Fruit fly (Drosophila melanogaster) whole organism, embryonic: Measurements from ENCODE around the gene bark.

ENCODE experiments used
- Ada2b ChIP-seq: fragments of 200-800 bp; sonication (Bioruptor generic); IDR thresholded peaks from 2 replicates; pipeline ENCODE4 v1.3.6; 2022; ENCODE audit warnings: missing biosample characterization, missing genetic modification characterization
- Aef1 ChIP-seq: fragments of 200-800 bp; sonication (Bioruptor generic); IDR thresholded peaks from 3 replicates; pipeline ENCODE4 v1.3.6; 2022; ENCODE audit warnings: missing biosample characterization, missing genetic modification characterization
- Atf3 ChIP-seq: fragments of 200-800 bp; sonication (Bioruptor generic); optimal IDR thresholded peaks from 3 replicates; lab custom pipeline; 2016; ENCODE audit warnings: missing biosample characterization, missing genetic modification characterization
- Atf6 ChIP-seq: fragments of 200-800 bp; sonication (Bioruptor generic); IDR thresholded peaks from 2 replicates; pipeline ENCODE4 v1.3.6; 2022; ENCODE audit warnings: missing biosample characterization, missing genetic modification characterization
- Awh ChIP-seq: fragments of 200-800 bp; sonication (Bioruptor generic); IDR thresholded peaks from 2 replicates; pipeline ENCODE4, ENCODE4 v1.3.6; 2022; ENCODE audit warnings: missing biosample characterization, missing genetic modification characterization
- CG10654 ChIP-seq: fragments of 200-800 bp; sonication (Bioruptor generic); optimal IDR thresholded peaks from 2 replicates; lab custom pipeline; 2016; ENCODE audit warnings: missing biosample characterization, missing genetic modification characterization
- CG11085 ChIP-seq: fragments of 200-800 bp; sonication (Bioruptor generic); IDR thresholded peaks from 2 replicates; pipeline ENCODE4 v1.3.6; 2022; ENCODE audit warnings: missing biosample characterization, missing genetic modification characterization
- CG11695 ChIP-seq: fragments of 200-800 bp; sonication (Bioruptor generic); IDR thresholded peaks from 3 replicates; pipeline ENCODE4 v1.3.6; 2022; ENCODE audit warnings: missing biosample characterization, missing genetic modification characterization
- CG14965 ChIP-seq: fragments of 200-800 bp; sonication (Bioruptor generic); optimal IDR thresholded peaks from 2 replicates; lab custom pipeline; 2016; ENCODE audit warnings: missing biosample characterization, missing genetic modification characterization, borderline replicate concordance
- CG15479 ChIP-seq: fragments of 200-800 bp; sonication (Bioruptor generic); optimal IDR thresholded peaks from 3 replicates; lab custom pipeline; 2019; ENCODE audit warnings: missing biosample characterization, mild to moderate bottlenecking, missing genetic modification characterization, moderate library complexity
- CG15514 ChIP-seq: fragments of 200-800 bp; sonication (Bioruptor generic); optimal IDR thresholded peaks from 3 replicates; lab custom pipeline; 2017; ENCODE audit warnings: missing biosample characterization, missing genetic modification characterization, mild to moderate bottlenecking, moderate library complexity, missing genetic modification reagents
- CG15601 ChIP-seq: fragments of 200-800 bp; sonication (Bioruptor generic); optimal IDR thresholded peaks from 3 replicates; lab custom pipeline; 2019; ENCODE audit warnings: missing biosample characterization, mild to moderate bottlenecking, missing genetic modification characterization, moderate library complexity
- CG1602 ChIP-seq: fragments of 200-800 bp; sonication (Bioruptor generic); optimal IDR thresholded peaks from 3 replicates; lab custom pipeline; 2016; ENCODE audit warnings: missing biosample characterization, missing genetic modification characterization
- CG17186 ChIP-seq: fragments of 200-800 bp; sonication (Bioruptor generic); optimal IDR thresholded peaks from 3 replicates; lab custom pipeline; 2017; ENCODE audit warnings: missing biosample characterization, missing genetic modification reagents, missing genetic modification characterization
- CG17612 ChIP-seq: fragments of 200-800 bp; sonication (Bioruptor generic); IDR thresholded peaks from 2 replicates; pipeline ENCODE4 v1.3.6; 2022; ENCODE audit warnings: missing biosample characterization, missing genetic modification characterization
- CG17829 ChIP-seq: fragments of 200-800 bp; optimal IDR thresholded peaks from 2 replicates; lab custom pipeline; 2019; ENCODE audit warnings: missing biosample characterization, mild to moderate bottlenecking, missing genetic modification characterization, moderate library complexity
- CG2875 ChIP-seq: fragments of 200-800 bp; sonication (Bioruptor generic); optimal IDR thresholded peaks from 2 replicates; lab custom pipeline; 2017; ENCODE audit warnings: missing biosample characterization, mild to moderate bottlenecking, missing genetic modification characterization, missing genetic modification reagents
- CG31365 ChIP-seq: fragments of 200-800 bp; sonication (Bioruptor generic); optimal IDR thresholded peaks from 2 replicates; lab custom pipeline; 2018; ENCODE audit warnings: missing biosample characterization, mild to moderate bottlenecking, missing genetic modification characterization
- CG32767 ChIP-seq: fragments of 200-800 bp; sonication (Bioruptor generic); IDR thresholded peaks from 2 replicates; pipeline ENCODE4 v1.3.6; 2022; ENCODE audit warnings: missing biosample characterization, missing genetic modification characterization
- CG42726 ChIP-seq: fragments of 200-800 bp; sonication (Bioruptor generic); IDR thresholded peaks from 2 replicates; pipeline ENCODE4 v1.3.6; 2022; ENCODE audit warnings: missing biosample characterization, missing genetic modification characterization; ENCODE audit not compliant: partially characterized antibody
- CG4404 ChIP-seq: fragments of 200-800 bp; sonication (Bioruptor generic); IDR thresholded peaks from 2 replicates; pipeline ENCODE4 v1.3.6; 2022; ENCODE audit warnings: missing biosample characterization, missing genetic modification characterization
- CG7556 ChIP-seq: fragments of 200-800 bp; sonication (Bioruptor generic); optimal IDR thresholded peaks from 2 replicates; lab custom pipeline; 2017; ENCODE audit warnings: missing biosample characterization, mild to moderate bottlenecking, missing genetic modification characterization
- CG8478 ChIP-seq: fragments of >200 bp; optimal IDR thresholded peaks from 2 replicates; lab custom pipeline; 2018
- CHES-1-like ChIP-seq: fragments of 200-800 bp; sonication (Bioruptor generic); optimal IDR thresholded peaks from 2 replicates; lab custom pipeline; 2016; ENCODE audit warnings: missing biosample characterization, missing genetic modification characterization
- CTCF ChIP-seq: fragments of 200-800 bp; sonication (Bioruptor generic); optimal IDR thresholded peaks from 2 replicates; lab custom pipeline; 2017; ENCODE audit warnings: missing biosample characterization, mild to moderate bottlenecking, missing genetic modification characterization, moderate library complexity
- Fer1 ChIP-seq: fragments of 200-800 bp; sonication (Bioruptor generic); optimal IDR thresholded peaks from 2 replicates; lab custom pipeline; 2017; ENCODE audit warnings: missing biosample characterization, mild to moderate bottlenecking, missing genetic modification characterization
- Fer3 ChIP-seq: fragments of 200-800 bp; sonication (Bioruptor generic); optimal IDR thresholded peaks from 2 replicates; lab custom pipeline; 2018; ENCODE audit warnings: missing biosample characterization, mild to moderate bottlenecking, missing genetic modification characterization, moderate library complexity
- Hand ChIP-seq: fragments of 200-800 bp; sonication (Bioruptor generic); optimal IDR thresholded peaks from 2 replicates; lab custom pipeline; 2017; ENCODE audit warnings: mild to moderate bottlenecking, missing biosample characterization, missing genetic modification reagents, missing genetic modification characterization
- Hsf ChIP-seq: fragments of 200-800 bp; sonication (Bioruptor generic); optimal IDR thresholded peaks from 3 replicates; lab custom pipeline; 2016; ENCODE audit warnings: missing biosample characterization, missing genetic modification characterization
- Lim3 ChIP-seq: fragments of 200-800 bp; sonication (Bioruptor generic); IDR thresholded peaks from 2 replicates; pipeline ENCODE4 v1.3.6; 2022; ENCODE audit warnings: missing biosample characterization, missing genetic modification characterization
- Mes4 ChIP-seq: fragments of 200-800 bp; sonication (Bioruptor generic); optimal IDR thresholded peaks from 2 replicates; lab custom pipeline; 2016; ENCODE audit warnings: missing biosample characterization, missing genetic modification characterization
- Nf-YA ChIP-seq: fragments of 200-800 bp; sonication (Bioruptor generic); IDR thresholded peaks from 2 replicates; pipeline ENCODE4 v1.3.6; 2022; ENCODE audit warnings: missing biosample characterization, missing genetic modification characterization
- PHDP ChIP-seq: fragments of 200-800 bp; sonication (Bioruptor generic); optimal IDR thresholded peaks from 3 replicates; lab custom pipeline; 2018; ENCODE audit warnings: missing biosample characterization, mild to moderate bottlenecking, missing genetic modification characterization, moderate library complexity
- Stat92E ChIP-seq, 3 experiments: fragments of >200 bp in 2 of 3; fragments of 200-800 bp in 1 of 3; sonication (Bioruptor generic) in 1 of 3; optimal IDR thresholded peaks; 2 replicates each; lab custom pipeline; 2017 to 2019; ENCODE audit warnings: missing biosample characterization in 3 of 3, missing genetic modification characterization in 3 of 3, mild to moderate bottlenecking in 1 of 3, moderate library complexity in 1 of 3
- YL-1 ChIP-seq: fragments of 200-800 bp; sonication (Bioruptor generic); optimal IDR thresholded peaks from 3 replicates; lab custom pipeline; 2017; ENCODE audit warnings: missing biosample characterization, mild to moderate bottlenecking, missing genetic modification characterization
- esg ChIP-seq: fragments of 200-800 bp; sonication (Bioruptor generic); conservative IDR thresholded peaks from 2 replicates; pipeline ENCODE4 v1.3.6; 2022; ENCODE audit warnings: missing biosample characterization, missing genetic modification characterization
- eve ChIP-seq, 2 experiments: fragments of >200 bp; optimal IDR thresholded peaks; 2 replicates each; lab custom pipeline; 2017; ENCODE audit warnings: missing biosample characterization in 2 of 2, missing genetic modification characterization in 2 of 2
- org-1 ChIP-seq: fragments of 200-800 bp; sonication (Bioruptor generic); optimal IDR thresholded peaks from 2 replicates; lab custom pipeline; 2017; ENCODE audit warnings: missing biosample characterization, missing genetic modification characterization
- otp ChIP-seq: fragments of 200-800 bp; sonication (Bioruptor generic); IDR thresholded peaks from 3 replicates; pipeline ENCODE4, ENCODE4 v1.3.6; 2022; ENCODE audit warnings: missing biosample characterization, missing genetic modification characterization
- pho ChIP-seq: fragments of 200-800 bp; sonication (Bioruptor generic); optimal IDR thresholded peaks from 2 replicates; lab custom pipeline; 2016; ENCODE audit warnings: missing biosample characterization, missing genetic modification characterization
- schlank ChIP-seq: fragments of 200-800 bp; sonication (Bioruptor generic); optimal IDR thresholded peaks from 2 replicates; lab custom pipeline; 2018; ENCODE audit warnings: missing biosample characterization, mild to moderate bottlenecking, missing genetic modification characterization
- shn ChIP-seq: fragments of 200-800 bp; sonication (Bioruptor generic); optimal IDR thresholded peaks from 3 replicates; lab custom pipeline; 2016; ENCODE audit warnings: missing biosample characterization, missing genetic modification characterization
- sim ChIP-seq: fragments of 200-800 bp; sonication (Bioruptor generic); IDR thresholded peaks from 2 replicates; pipeline ENCODE4 v1.3.6; 2022; ENCODE audit warnings: missing biosample characterization, missing genetic modification characterization
- slou ChIP-seq: fragments of 200-800 bp; sonication (Bioruptor generic); optimal IDR thresholded peaks from 3 replicates; lab custom pipeline; 2016; ENCODE audit warnings: missing biosample characterization, missing genetic modification characterization
- sna ChIP-seq: fragments of 200-800 bp; sonication (Bioruptor generic); IDR thresholded peaks from 2 replicates; pipeline ENCODE4 v1.3.6; 2022; ENCODE audit warnings: missing biosample characterization, missing genetic modification characterization; ENCODE audit not compliant: partially characterized antibody
- stc ChIP-seq: fragments of 200-800 bp; sonication (Bioruptor generic); IDR thresholded peaks from 2 replicates; pipeline ENCODE4 v1.3.6; 2022; ENCODE audit warnings: missing biosample characterization, missing genetic modification characterization
- tgo ChIP-seq: fragments of 200-800 bp; sonication (Bioruptor generic); IDR thresholded peaks from 3 replicates; pipeline ENCODE4 v1.3.6; 2022; ENCODE audit warnings: missing biosample characterization, missing genetic modification characterization
- tin ChIP-seq: fragments of 200-800 bp; sonication (Bioruptor generic); optimal IDR thresholded peaks from 3 replicates; lab custom pipeline; 2016; ENCODE audit warnings: missing biosample characterization, missing genetic modification characterization
- tio ChIP-seq: fragments of 200-800 bp; sonication (Bioruptor generic); optimal IDR thresholded peaks from 2 replicates; lab custom pipeline; 2017; ENCODE audit warnings: missing biosample characterization, missing genetic modification characterization, inconsistent platforms
- tup ChIP-seq: fragments of 200-800 bp; sonication (Bioruptor generic); optimal IDR thresholded peaks from 2 replicates; lab custom pipeline; 2016; ENCODE audit warnings: missing biosample characterization, mild to moderate bottlenecking, missing genetic modification characterization, moderate library complexity
- vfl ChIP-seq: fragments of 200-800 bp; sonication (Bioruptor generic); optimal IDR thresholded peaks from 2 replicates; lab custom pipeline; 2016; ENCODE audit warnings: missing biosample characterization, missing genetic modification characterization

bark gene

dm6 chr2L:3802818-3803456, 16.0 kb downstream of the bark start (continued):
- TF ChIP-seq Hsf (GFP tag; lab: Kevin White, UChicago) (peak; percentile 62), Ada2b (peak; percentile 57), schlank (tag; lab: Kevin White, UChicago) (peak; percentile 56), shn (GFP tag; lab: Kevin White, UChicago) (peak; percentile 34), CG10654 (peak; percentile 38), Fer1 (GFP tag; lab: Kevin White, UChicago) (no peak), org-1 (GFP tag; lab: Kevin White, UChicago) (peak; percentile 35), PHDP (tag; lab: Kevin White, UChicago) (peak; percentile 43), CG2875 (peak; percentile 48), CG7556 (GFP tag; lab: Kevin White, UChicago) (peak; percentile 28), tup (GFP tag; lab: Kevin White, UChicago) (no peak), tio (GFP tag; lab: Kevin White, UChicago) (peak; percentile 55), vfl (peak; percentile 51), sim (GFP tag; lab: Robert Waterston, UW) (no peak), CTCF (GFP tag; lab: Kevin White, UChicago) (peak; percentile 69), CG11085 (GFP tag; lab: Robert Waterston, UW) (peak; percentile 65), Awh (0 out of 2 replicates have a peak, but pooled peaks have one; percentile 19), Atf6 (peak; percentile 75), tgo (GFP tag; lab: Robert Waterston, UW) (peak; percentile 53; the same call in 2 of the 3 replicates), CG1602 (GFP tag; lab: Kevin White, UChicago) (peak; percentile 74), CG15479 (GFP tag; lab: Kevin White, UChicago) (no peak), CG32767 (GFP tag; lab: Robert Waterston, UW) (peak; percentile 35), YL-1 (no peak), CG14965 (GFP tag; lab: Kevin White, UChicago) (no peak), CG11695 (GFP tag; lab: Robert Waterston, UW) (peak; percentile 67), Mes4 (GFP tag; lab: Kevin White, UChicago) (peak; percentile 22), CG8478 (lab: Kevin White, UChicago) (no peak), Nf-YA (GFP tag; lab: Robert Waterston, UW) (0 out of 2 replicates have a peak, but pooled peaks have one; percentile 9), Aef1 (GFP tag; lab: Robert Waterston, UW) (peak; percentile 48; the same call in 2 of the 3 replicates), CG31365 (tag; lab: Kevin White, UChicago) (peak; percentile 2), Stat92E (GFP tag; optimal IDR thresholded peaks at IDR 0.05; lab: Kevin White, UChicago) (no peak), Fer3 (tag; lab: Kevin White, UChicago) (peak; percentile 80), tin (GFP tag; lab: Kevin White, UChicago) (peak; percentile 63), Lim3 (GFP tag; lab: Robert Waterston, UW) (no peak), CG4404 (GFP tag; lab: Robert Waterston, UW) (no peak), pho (GFP tag; lab: Kevin White, UChicago) (peak; percentile 20), esg (GFP tag; lab: Robert Waterston, UW) (0 out of 2 replicates have a peak, but pooled peaks have one; percentile 29), Atf3 (GFP tag; lab: Kevin White, UChicago) (no peak), CG17612 (0 out of 2 replicates have a peak, but pooled peaks have one; percentile 24), CG15601 (tag; lab: Kevin White, UChicago) (no peak), stc (peak; percentile 52), CHES-1-like (GFP tag; lab: Kevin White, UChicago) (peak; percentile 23), otp (GFP tag; lab: Robert Waterston, UW) (peak; percentile 52; the same call in 1 of the 3 replicates), Hand (GFP tag; lab: Kevin White, UChicago) (peak; percentile 28), eve (GFP tag; optimal IDR thresholded peaks at IDR 0.05; lab: Kevin White, UChicago) (peak in 1 of 2 experiments; percentile 37), sna (GFP tag; lab: Robert Waterston, UW) (no peak), CG42726 (GFP tag; lab: Robert Waterston, UW) (no peak), CG17186 (GFP tag; lab: Kevin White, UChicago) (no peak), slou (GFP tag; lab: Kevin White, UChicago) (peak; percentile 31), CG15514 (GFP tag; lab: Kevin White, UChicago) (peak; percentile 54), CG17829 (tag; lab: Kevin White, UChicago) (peak; percentile 73)
